Worm (Caenorhabditis elegans) whole organism, L4/young adult: ENCODE measurements around the gene F37C4.5.
"Not testable (repeated sequence)": the region's sequence is repeated elsewhere in the genome, so short reads cannot be mapped to it uniquely, and the experiment has no call there.

Source experiments
- W03F9.2 ChIP-seq: fragments of 150-350 bp; optimal IDR thresholded peaks from 2 replicates; lab custom pipeline; 2014; ENCODE audit warnings: missing biosample characterization, missing genetic modification characterization
- dao-5 ChIP-seq: sonication (generic microtip); optimal IDR thresholded peaks from 2 replicates; lab custom pipeline; 2016; ENCODE audit warnings: missing genotype, missing genetic modification characterization, moderate library complexity, missing compliant biosample characterization
- him-1 ChIP-seq: sonication (generic microtip); optimal IDR thresholded peaks from 2 replicates; lab custom pipeline; 2016; ENCODE audit warnings: missing genotype, missing genetic modification reagents, missing genetic modification characterization, missing compliant biosample characterization

F37C4.5 gene

DNA sequence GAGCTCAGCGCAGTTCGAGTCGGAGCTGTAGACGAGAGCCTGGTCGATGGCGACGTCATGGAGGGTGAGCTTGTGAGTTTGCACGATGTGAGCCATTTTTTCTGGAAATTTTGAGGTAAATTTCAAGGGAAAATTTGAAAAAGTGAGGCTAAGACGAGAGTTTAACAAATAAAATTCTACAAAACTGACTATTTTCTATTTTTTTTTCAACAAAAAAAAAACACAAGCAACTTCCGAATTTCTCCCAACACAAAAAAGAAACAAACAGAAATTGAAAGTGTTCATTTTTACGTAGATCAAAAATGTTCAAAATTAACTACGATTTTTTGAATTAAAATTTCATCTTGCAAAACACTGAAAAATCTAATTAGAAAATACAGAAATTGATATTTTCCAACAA, at the start of gene F37C4.5:
F37C4.5 (minus strand) TSS at position 101 of the 400 bp plus-strand sequence.
- no peak for TF ChIP-seq W03F9.2 (tag; lab: Kevin White, UChicago)
- TF ChIP-seq him-1 (tag; lab: Kevin White, UChicago): no peak
- TF ChIP-seq dao-5 (tag; lab: Kevin White, UChicago): no peak

DNA sequence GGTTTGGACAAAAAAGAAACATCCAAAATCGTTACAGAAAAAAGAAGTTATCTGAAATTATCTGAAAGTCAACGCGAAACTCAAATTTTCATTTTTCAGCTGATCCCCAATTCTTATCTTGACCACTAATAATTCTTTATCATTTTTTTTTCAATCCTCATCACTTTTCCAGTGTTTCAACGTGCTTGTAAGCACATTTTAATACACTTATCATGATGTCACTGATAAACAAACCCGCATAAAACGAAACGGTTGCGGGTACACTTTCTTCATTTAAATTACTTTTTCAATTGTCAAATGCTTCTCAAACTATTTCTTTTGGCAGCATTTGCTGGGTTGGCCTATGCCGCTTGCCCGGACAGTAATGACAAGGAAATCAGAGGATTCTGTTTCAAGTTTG, 48.3 kb upstream of the F37C4.5 start, which contains the start of gene clec-67:
clec-67 (plus strand) TSS at position 268 of the 400 bp plus-strand sequence.
- TF ChIP-seq dao-5 (tag; lab: Kevin White, UChicago) (no peak), him-1 (tag; lab: Kevin White, UChicago) (no peak), W03F9.2 (tag; lab: Kevin White, UChicago) (no peak)

DNA sequence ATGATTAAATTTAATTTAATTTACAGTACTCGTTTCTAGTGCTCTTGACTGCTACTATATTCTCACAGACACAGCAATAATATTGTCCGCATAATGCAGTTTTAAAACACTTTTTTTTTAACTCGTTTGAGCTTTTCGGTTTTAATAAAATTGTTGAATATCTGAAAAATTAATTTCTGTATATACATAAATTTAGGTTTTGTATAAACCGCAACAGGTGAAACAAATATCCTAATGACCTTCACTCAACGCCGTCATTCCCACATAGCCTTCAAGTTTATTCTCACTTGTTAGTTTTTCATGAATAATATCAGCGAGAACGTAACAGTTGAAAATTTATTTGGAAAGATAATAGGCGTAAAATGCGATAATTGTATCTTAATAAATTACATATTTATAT, 45.9 kb upstream of the F37C4.5 start, which contains the start of gene srz-19:
srz-19 (plus strand) TSS at position 301 of the 400 bp plus-strand sequence.
- TF ChIP-seq W03F9.2 (tag; lab: Kevin White, UChicago) (no peak), dao-5 (tag; lab: Kevin White, UChicago) (no peak), him-1 (tag; lab: Kevin White, UChicago) (no peak)

DNA sequence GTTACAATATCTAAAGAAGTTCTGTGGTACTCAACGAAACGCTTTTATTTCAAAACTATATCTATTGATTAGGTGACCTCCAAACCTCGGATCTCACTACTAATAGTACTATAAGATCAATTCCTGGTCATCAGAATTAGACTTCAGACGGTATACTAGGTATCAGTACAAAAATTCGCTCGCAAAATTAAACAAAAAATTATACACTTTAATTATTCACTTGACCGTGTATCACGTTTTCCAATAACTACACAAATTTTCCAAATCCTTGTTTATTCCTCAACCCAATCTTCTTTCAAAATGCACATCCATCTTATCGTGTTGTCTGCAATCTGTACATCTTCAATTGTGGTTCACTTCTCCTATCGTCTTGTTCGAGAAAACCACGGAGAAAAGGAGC, 44.6 kb upstream of the F37C4.5 start, which contains the start of gene F56D6.23:
F56D6.23 (plus strand) TSS at position 301 of the 400 bp plus-strand sequence.
- no peak for TF ChIP-seq W03F9.2 (tag; lab: Kevin White, UChicago)
- TF ChIP-seq dao-5 (tag; lab: Kevin White, UChicago): no peak
- no peak for TF ChIP-seq him-1 (tag; lab: Kevin White, UChicago)

DNA sequence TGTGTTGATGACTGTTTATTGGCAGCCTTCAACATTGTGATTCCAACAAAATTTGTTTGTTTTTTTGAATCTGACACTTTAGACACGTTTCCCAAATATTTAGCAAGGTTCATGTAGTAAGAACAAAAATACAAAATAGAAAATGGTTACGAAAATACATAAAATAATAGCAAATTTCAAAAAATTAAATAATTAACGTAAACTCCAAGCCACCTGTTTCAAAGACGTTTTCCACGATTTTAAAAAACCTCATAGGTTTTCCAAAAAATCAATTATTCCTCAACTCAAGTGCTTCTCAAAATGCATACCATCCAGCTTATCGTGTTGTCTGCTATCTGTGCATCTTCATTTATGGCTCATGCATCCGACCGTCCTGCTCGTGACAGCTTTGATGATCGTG, 43.8 kb upstream of the F37C4.5 start, which contains the start of gene F56D6.14:
F56D6.14 (plus strand) TSS at position 301 of the 400 bp plus-strand sequence.
- TF ChIP-seq W03F9.2 (tag; lab: Kevin White, UChicago) (no peak), dao-5 (tag; lab: Kevin White, UChicago) (no peak), him-1 (tag; lab: Kevin White, UChicago) (no peak)

DNA sequence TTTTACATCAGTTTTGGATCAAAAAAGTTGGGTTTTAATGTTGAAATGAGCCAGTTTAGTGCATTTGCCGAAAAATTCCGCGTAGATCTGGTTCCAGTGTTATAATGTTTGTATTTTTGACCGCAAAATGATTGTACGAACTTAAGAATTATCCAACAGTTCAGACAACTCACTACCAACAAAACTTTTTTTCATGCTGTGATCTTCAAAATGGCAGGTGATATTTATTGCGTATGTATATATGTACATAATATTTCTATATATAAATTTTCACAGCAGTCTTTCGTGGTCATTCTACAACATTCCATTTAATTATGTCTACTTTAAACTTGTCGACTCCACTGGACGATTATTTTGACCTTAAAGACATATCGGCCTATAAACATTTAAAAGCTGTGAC, 41.7 kb upstream of the F37C4.5 start, which contains the start of gene srz-20:
srz-20 (plus strand) TSS at position 301 of the 400 bp plus-strand sequence.
- TF ChIP-seq dao-5 (tag; lab: Kevin White, UChicago) (no peak), him-1 (tag; lab: Kevin White, UChicago) (no peak), W03F9.2 (tag; lab: Kevin White, UChicago) (no peak)

DNA sequence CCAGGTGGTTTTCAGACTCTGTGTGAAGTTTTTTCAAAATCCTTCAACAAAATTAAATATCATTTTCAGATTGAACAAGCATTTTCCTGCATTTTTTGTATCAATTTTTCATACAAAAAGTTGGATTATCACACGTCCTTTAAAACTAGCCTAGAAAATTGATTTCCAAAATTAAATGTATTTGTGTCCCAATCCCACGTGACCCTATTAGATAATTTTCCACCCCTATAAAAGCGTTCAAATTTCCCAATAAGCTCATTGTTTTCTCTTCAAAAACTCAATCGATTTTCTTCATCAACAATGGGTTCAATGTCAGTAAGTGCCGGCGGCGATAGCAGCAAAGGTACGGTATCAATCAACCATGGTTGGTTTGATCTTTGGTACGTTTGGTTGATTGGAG, 40.9 kb upstream of the F37C4.5 start, which contains the start of gene F56D6.19:
F56D6.19 (plus strand) TSS at position 301 of the 400 bp plus-strand sequence.
- TF ChIP-seq dao-5 (tag; lab: Kevin White, UChicago) (no peak), W03F9.2 (tag; lab: Kevin White, UChicago) (no peak), him-1 (tag; lab: Kevin White, UChicago) (no peak)

DNA sequence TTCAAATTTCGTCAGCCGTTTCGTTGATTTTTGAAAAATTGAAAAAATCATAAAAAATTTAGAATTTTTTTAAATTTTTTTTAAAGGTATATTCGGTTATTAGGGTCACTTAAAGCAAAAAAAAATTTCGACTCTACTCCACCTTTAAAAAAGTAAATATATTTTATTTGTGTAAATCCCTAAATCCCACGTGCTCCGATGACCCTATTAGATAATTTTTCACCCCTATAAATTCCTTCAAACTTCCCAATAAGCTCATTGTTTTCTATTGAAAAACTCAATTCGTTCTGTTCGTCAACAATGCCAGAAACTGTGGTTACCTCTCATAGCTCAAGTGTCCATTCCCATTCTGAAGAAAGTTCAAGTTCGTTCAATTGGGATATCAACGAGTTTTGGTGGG, 39.0 kb upstream of the F37C4.5 start, which contains the start of gene F56D6.20:
F56D6.20 (plus strand) TSS at position 301 of the 400 bp plus-strand sequence.
- TF ChIP-seq him-1 (tag; lab: Kevin White, UChicago) (no peak), W03F9.2 (tag; lab: Kevin White, UChicago) (no peak), dao-5 (tag; lab: Kevin White, UChicago) (no peak)

DNA sequence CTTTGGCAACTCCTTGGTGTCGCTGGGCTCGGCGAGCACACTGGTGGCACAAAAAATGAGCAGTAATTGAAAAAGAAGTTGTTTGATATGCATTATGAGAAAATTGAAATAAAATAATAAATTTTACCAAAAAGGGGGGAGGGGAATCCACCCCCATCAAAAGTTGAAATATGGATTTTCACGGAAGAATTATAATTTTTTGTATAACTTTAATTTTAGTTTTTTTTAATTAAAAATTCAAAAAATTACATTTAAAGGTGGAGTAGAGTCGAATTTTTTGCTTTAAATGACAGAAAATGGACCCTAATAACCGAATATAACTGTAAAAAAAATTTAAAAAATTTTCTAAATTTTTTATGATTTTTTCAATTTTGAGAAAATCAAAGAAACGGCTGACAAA, 38.2 kb upstream of the F37C4.5 start, which contains the start of gene F56D6.18:
F56D6.18 (minus strand) TSS at position 101 of the 400 bp plus-strand sequence.
- TF ChIP-seq W03F9.2, him-1, dao-5 (tag; lab: Kevin White, UChicago): not testable (repeated sequence)

DNA sequence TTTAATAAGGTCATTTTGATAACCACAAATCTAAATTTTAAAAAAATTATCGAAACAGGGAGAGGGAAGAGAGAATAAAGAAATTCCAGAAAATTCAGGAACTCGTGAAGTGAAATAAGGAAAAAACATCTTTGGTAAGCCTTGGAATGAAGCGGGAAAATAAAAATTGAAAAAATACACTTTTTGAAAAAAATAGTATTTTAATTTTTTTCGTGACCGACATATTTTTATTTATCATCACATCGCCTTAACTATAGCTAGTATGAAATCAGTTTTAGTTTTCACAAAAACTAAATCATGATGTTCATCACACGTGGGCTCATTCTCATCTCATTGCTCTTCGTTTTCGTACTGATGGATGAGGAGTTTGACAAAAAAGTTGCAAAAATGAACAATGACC, 35.5 kb upstream of the F37C4.5 start, which contains the start of gene F56D6.13:
F56D6.13 (plus strand) TSS at position 301 of the 400 bp plus-strand sequence.
- no peak for TF ChIP-seq him-1 (tag; lab: Kevin White, UChicago)
- no peak for TF ChIP-seq dao-5 (tag; lab: Kevin White, UChicago)
- TF ChIP-seq W03F9.2 (tag; lab: Kevin White, UChicago): no peak

DNA sequence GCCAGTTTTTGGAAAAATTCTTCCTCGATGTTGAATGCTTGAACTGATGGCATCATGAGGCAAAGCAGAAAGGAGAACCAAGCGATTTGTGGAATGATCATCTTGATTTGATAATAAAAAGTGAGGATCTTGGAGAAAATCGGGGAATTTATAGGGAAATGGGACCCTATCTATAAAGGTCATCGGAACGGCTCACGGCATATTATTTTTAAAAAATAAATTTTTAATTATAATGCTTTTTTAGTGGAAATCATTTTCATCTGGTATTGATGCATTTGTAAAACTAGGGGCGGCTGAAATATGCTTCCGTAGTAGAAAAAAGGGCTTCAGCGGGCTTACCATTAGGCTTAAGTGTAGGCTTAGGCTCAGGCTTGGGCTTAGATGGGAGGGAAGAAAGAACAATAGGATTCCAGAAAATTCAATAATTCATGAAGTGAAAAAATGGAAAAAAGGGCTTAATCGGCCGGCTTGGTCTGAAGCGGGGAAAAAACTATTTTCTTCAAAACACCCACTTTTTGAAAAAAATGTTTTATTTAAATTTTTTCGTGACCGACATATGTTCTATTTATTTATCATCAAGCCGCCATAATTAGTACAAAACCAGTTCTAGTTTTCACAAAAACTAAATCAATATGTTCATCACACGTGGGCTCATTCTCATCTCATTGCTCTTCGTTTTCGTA, 34.0 kb upstream of the F37C4.5 start, which contains the start of the genes F56D6.22 and F56D6.12:
F56D6.22 (minus strand) TSS at position 101 of the 683 bp plus-strand sequence.
F56D6.12 (plus strand) TSS at position 633 of the 683 bp plus-strand sequence.
- TF ChIP-seq him-1 (tag; lab: Kevin White, UChicago): no peak
- no peak for TF ChIP-seq W03F9.2 (tag; lab: Kevin White, UChicago)
- TF ChIP-seq dao-5 (tag; lab: Kevin White, UChicago): no peak

DNA sequence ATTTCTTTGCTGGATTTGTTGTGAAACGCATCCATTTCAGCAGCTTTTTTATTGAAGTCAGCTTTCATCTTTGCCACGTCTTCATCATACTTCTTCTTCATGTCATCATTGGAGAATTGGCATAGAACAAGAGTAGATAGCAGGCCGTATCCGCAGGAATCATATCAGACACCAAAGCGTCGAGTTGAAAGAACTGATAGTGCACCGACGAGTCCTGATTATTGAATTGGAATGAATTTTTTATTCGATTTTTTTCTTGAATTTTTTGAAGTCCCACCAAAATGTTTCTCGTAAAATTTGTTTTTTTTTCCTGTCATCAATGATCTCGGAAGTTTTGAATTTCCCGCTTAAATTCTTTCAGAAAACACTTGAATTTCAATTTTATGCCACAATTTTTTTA, 32.8 kb upstream of the F37C4.5 start, which contains the start of gene F56D6.11:
F56D6.11 (minus strand) TSS at position 101 of the 400 bp plus-strand sequence.
- TF ChIP-seq dao-5 (tag; lab: Kevin White, UChicago) (no peak), W03F9.2 (tag; lab: Kevin White, UChicago) (no peak), him-1 (tag; lab: Kevin White, UChicago) (no peak)

DNA sequence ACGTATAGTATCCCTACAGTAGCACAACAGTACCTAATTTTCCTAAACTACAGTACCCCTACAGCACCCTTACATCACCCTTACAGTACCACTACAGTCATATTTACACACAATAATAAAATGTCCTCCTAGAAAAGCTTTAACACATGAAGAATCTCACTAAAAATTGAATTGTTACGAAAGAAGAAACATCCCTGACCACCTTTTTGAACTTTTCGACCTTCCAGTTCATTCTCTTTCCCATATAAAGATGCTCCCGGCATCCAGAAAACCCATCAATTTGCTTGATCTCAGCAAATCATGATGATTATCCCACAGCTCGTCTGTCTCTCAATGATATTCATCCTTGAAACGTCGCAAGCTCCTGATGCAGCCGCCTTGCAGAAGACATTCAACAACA, 31.0 kb upstream of the F37C4.5 start, which contains the start of gene F56D6.21:
F56D6.21 (plus strand) TSS at position 301 of the 400 bp plus-strand sequence.
- TF ChIP-seq W03F9.2 (tag; lab: Kevin White, UChicago) (no peak), dao-5 (tag; lab: Kevin White, UChicago) (no peak), him-1 (tag; lab: Kevin White, UChicago) (no peak)
